Fruit fly (Drosophila melanogaster) whole organism: Measurements from ENCODE around the gene Syx8.

Experiments
- CG8478 ChIP-seq: fragments of >200 bp; optimal IDR thresholded peaks from 2 replicates; lab custom pipeline; 2018; ENCODE audit warnings: inconsistent platforms
- Dll ChIP-seq: fragments of >200 bp; optimal IDR thresholded peaks from 2 replicates; lab custom pipeline; 2017
- EcR ChIP-seq, 2 experiments: fragments of >200 bp; optimal IDR thresholded peaks; 2 replicates each; lab custom pipeline; 2017; ENCODE audit warnings: missing biosample characterization in 2 of 2, missing genetic modification characterization in 2 of 2, missing genetic modification reagents in 2 of 2
- pan ChIP-seq: fragments of >200 bp; optimal IDR thresholded peaks from 2 replicates; lab custom pipeline; 2017
- psq ChIP-seq: fragments of >200 bp; optimal IDR thresholded peaks from 2 replicates; lab custom pipeline; 2017
- usp ChIP-seq: fragments of >200 bp; optimal IDR thresholded peaks from 2 replicates; lab custom pipeline; 2017; ENCODE audit warnings: missing biosample characterization, missing genetic modification characterization, mixed read lengths

DNA sequence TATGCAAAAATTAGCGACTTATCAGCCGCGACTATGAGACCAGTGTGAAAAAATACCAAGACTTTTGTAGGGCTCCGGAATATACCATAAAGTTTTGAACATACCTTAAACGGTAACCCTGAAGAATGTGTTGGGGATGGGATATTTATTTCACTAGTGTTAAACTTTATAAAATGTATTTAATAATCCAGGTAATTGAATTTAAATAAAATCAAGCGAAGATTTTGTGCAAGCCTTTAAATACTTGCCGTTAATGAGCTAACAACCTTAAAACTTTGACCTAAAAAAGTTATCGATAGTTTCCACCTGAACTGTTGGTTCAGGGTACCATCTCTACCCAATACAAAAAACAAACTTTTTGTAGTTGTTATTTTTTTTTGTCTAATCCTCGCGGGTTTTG is 25.3 kb upstream of the Syx8 start, which contains the start of gene CG4101:
- TF ChIP-seq usp (GFP tag; lab: Kevin White, UChicago): no peak
- TF ChIP-seq CG8478 (lab: Kevin White, UChicago): no peak
- no peak for TF ChIP-seq pan
- no peak for TF ChIP-seq Dll
- no peak for TF ChIP-seq psq
- no peak for TF ChIP-seq EcR (GFP tag; optimal IDR thresholded peaks at IDR 0.05; lab: Kevin White, UChicago)
